Worm (Caenorhabditis elegans) whole organism, early embryonic: ENCODE measurements around the gene C01G6.4.

Source experiments
- B0310.2 ChIP-seq: sonication (generic microtip); optimal IDR thresholded peaks from 2 replicates; lab custom pipeline; 2016; ENCODE audit warnings: mild to moderate bottlenecking, missing genetic modification characterization, missing compliant biosample characterization
- F13C5.2 ChIP-seq: sonication (generic microtip); optimal IDR thresholded peaks from 2 replicates; lab custom pipeline; 2017; ENCODE audit warnings: mild to moderate bottlenecking, missing genetic modification characterization, inconsistent platforms, missing compliant biosample characterization
- aly-1 ChIP-seq: sonication (generic microtip); optimal IDR thresholded peaks from 2 replicates; lab custom pipeline; 2016; ENCODE audit warnings: missing genetic modification characterization, missing compliant biosample characterization
- ama-1 ChIP-seq: fragments of 150-350 bp; optimal IDR thresholded peaks from 2 replicates; lab custom pipeline; 2014
- ceh-13 ChIP-seq: fragments of 200-800 bp; sonication (Bioruptor generic); optimal IDR thresholded peaks from 2 replicates; lab custom pipeline; 2018; ENCODE audit warnings: mild to moderate bottlenecking, missing genetic modification characterization, missing compliant biosample characterization
- ceh-36 ChIP-seq: sonication (generic microtip); optimal IDR thresholded peaks from 2 replicates; lab custom pipeline; 2016; ENCODE audit warnings: missing genetic modification characterization, inconsistent platforms, missing compliant biosample characterization
- ets-7 ChIP-seq: sonication (generic microtip); optimal IDR thresholded peaks from 2 replicates; lab custom pipeline; 2016; ENCODE audit warnings: missing genotype, missing genetic modification characterization, missing compliant biosample characterization
- flt-1 ChIP-seq: fragments of 200-800 bp; sonication (Bioruptor generic); IDR thresholded peaks from 2 replicates; pipeline ENCODE4 v1.3.6; 2022; ENCODE audit warnings: missing genetic modification characterization, missing compliant biosample characterization
- hmbx-1 ChIP-seq: sonication (generic microtip); optimal IDR thresholded peaks from 2 replicates; lab custom pipeline; 2016; ENCODE audit warnings: mild to moderate bottlenecking, missing genetic modification characterization, missing compliant biosample characterization
- hmg-4 ChIP-seq: fragments of 200-800 bp; sonication (Bioruptor generic); optimal IDR thresholded peaks from 2 replicates; lab custom pipeline; 2018; ENCODE audit warnings: mild to moderate bottlenecking, missing genetic modification characterization, missing compliant biosample characterization
- hnd-1 ChIP-seq: sonication (generic microtip); optimal IDR thresholded peaks from 2 replicates; lab custom pipeline; 2016; ENCODE audit warnings: missing genetic modification characterization, missing compliant biosample characterization
- pes-1 ChIP-seq: fragments of 200-800 bp; sonication (Bioruptor generic); IDR thresholded peaks from 2 replicates; pipeline ENCODE4 v1.3.6; 2022; ENCODE audit warnings: missing genetic modification reagents, missing genetic modification characterization, missing compliant biosample characterization
- scrt-1 ChIP-seq: fragments of 200-800 bp; sonication (Bioruptor generic); IDR thresholded peaks from 2 replicates; pipeline ENCODE4 v1.3.6; 2022; ENCODE audit warnings: missing genetic modification characterization, missing compliant biosample characterization
- sea-1 ChIP-seq: fragments of 200-800 bp; sonication (Bioruptor generic); conservative IDR thresholded peaks from 2 replicates; pipeline ENCODE4 v1.3.6; 2022; ENCODE audit warnings: missing genetic modification characterization, missing compliant biosample characterization
- tbx-11 ChIP-seq: fragments of 200-800 bp; sonication (Bioruptor generic); IDR thresholded peaks from 2 replicates; pipeline ENCODE4 v1.3.6; 2022; ENCODE audit warnings: missing genetic modification characterization, missing compliant biosample characterization
- tbx-37 ChIP-seq: fragments of 200-800 bp; sonication (Bioruptor generic); conservative IDR thresholded peaks from 2 replicates; pipeline ENCODE4 v1.3.6; 2022; ENCODE audit warnings: missing genetic modification reagents, missing genetic modification characterization, missing compliant biosample characterization
- tra-4 ChIP-seq: sonication (generic microtip); optimal IDR thresholded peaks from 2 replicates; lab custom pipeline; 2017; ENCODE audit warnings: missing genetic modification characterization, missing compliant biosample characterization

C01G6.4 gene

DNA sequence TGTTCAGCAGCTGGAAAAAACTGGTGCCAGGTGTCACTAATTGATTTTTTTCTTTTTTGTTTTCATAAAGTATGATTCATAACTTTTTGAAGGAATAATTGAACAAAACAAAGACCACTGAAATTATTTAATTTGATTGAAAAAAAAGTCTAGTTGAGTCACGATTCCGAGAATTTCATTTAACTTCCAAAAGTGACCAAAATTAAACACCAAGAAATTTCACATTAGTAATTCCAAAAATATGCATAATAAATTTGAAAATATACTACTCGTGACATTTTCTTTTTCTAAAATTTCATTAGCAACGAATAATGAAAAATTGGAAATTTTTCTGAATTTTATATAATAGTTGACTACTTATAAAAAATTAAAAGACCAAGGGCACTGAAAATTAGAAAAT lies 9.2 kb upstream of the C01G6.4 start:
- TF ChIP-seq B0310.2 (tag; lab: Kevin White, UChicago) (no peak), F13C5.2 (tag; lab: Kevin White, UChicago) (no peak), tbx-37 (GFP tag; lab: Robert Waterston, UW) (no peak), scrt-1 (GFP tag; lab: Robert Waterston, UW) (no peak), ceh-36 (tag; lab: Kevin White, UChicago) (no peak), flt-1 (GFP tag; lab: Robert Waterston, UW) (no peak), ceh-13 (no peak), aly-1 (tag; lab: Kevin White, UChicago) (no peak), ama-1 (lab: Kevin White, UChicago) (no peak), hnd-1 (tag; lab: Kevin White, UChicago) (no peak), pes-1 (no peak), sea-1 (GFP tag; lab: Robert Waterston, UW) (no peak), tra-4 (tag; lab: Kevin White, UChicago) (no peak), hmg-4 (GFP tag; lab: Kevin White, UChicago) (no peak), ets-7 (tag; lab: Kevin White, UChicago) (no peak), tbx-11 (GFP tag; lab: Robert Waterston, UW) (no peak), hmbx-1 (no peak)

DNA sequence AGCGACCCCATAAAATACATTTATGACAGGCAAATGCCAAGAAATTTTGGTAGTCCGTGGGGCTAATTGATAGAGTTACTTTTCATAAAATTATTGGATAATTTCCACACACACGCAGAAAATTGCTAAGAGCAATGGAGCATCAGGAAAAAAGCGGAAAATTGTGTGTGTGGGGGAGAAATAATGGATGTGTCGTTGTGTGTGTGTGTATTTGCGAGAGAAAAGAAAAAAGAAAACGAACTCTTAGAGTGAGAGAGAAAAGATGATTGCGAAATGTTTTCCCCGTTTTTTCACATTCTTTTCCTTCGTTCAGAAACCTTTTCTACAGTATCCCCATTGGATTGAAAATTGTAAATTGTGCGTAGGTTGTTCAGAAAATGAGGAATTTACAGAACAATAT lies 8.8 kb upstream of the C01G6.4 start:
- TF ChIP-seq F13C5.2 (tag; lab: Kevin White, UChicago) (no peak), tbx-11 (GFP tag; lab: Robert Waterston, UW) (no peak), tbx-37 (GFP tag; lab: Robert Waterston, UW) (no peak), aly-1 (tag; lab: Kevin White, UChicago) (no peak), tra-4 (tag; lab: Kevin White, UChicago) (no peak), ets-7 (tag; lab: Kevin White, UChicago) (no peak), hmbx-1 (no peak), scrt-1 (GFP tag; lab: Robert Waterston, UW) (no peak), hmg-4 (GFP tag; lab: Kevin White, UChicago) (no peak), pes-1 (no peak), sea-1 (GFP tag; lab: Robert Waterston, UW) (no peak), ceh-36 (tag; lab: Kevin White, UChicago) (no peak), flt-1 (GFP tag; lab: Robert Waterston, UW) (no peak), ceh-13 (no peak)

DNA sequence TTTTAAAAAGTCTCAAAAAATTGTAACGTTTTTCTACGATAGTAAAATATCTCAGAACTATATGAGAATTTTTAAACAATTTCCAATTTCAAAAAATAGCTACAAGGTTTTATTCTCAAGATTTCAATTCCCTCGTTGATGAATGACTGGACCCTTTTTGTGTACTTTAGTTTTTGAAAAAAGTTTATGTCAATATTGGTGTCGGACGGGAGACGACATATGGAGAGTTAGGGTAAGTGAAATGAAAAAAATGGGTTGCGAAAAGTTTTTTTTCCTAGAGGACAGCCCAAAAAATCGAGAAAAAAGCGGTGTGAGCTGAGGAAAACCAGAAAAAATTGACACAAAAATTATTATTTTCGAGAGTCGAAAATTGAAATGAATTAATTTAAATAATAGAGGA lies 8.0 kb upstream of the C01G6.4 start:
- TF ChIP-seq ama-1 (lab: Kevin White, UChicago) (no peak), aly-1 (tag; lab: Kevin White, UChicago) (no peak), flt-1 (GFP tag; lab: Robert Waterston, UW) (no peak), tra-4 (tag; lab: Kevin White, UChicago) (no peak), hnd-1 (tag; lab: Kevin White, UChicago) (no peak), B0310.2 (tag; lab: Kevin White, UChicago) (no peak)

DNA sequence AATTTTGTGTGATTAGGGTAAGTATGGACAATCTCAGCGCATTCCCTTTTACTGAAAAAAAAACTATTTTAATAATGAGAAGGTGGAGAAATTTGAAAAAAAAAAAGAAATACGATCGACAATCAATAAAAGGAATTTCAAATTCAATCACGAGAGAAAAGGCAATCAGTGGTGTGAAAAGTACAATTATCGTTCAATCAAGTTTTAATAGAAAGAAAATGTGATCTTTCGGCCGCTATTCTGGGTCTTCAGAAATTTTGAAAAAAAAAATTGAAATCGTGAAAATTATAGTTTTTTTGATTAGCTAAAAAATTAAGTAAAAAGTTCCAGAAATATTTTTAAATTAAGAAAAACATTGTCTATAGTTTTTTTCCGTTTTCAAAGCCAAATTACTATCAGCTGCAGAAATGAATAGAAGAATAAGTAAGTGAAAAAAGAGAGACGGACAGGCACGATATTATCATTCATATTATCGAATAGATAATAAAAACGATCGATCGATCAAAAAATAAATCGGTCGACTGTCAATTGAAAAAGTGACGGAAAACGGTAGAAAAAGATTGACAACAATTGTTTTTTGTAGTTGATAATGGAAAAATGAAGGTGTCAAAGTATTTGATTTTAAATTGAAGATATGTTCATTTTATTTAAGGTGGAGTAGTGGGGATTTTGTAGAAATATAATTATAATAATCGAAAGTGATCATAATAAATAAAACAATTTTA lies 7.4 kb upstream of the C01G6.4 start, which contains the start of gene gldi-3:
Gene gldi-3 (minus strand): TSS at position 51 of the 725 bp plus-strand sequence.
- no peak for TF ChIP-seq tbx-37 (GFP tag; lab: Robert Waterston, UW)
- TF ChIP-seq hmbx-1: no peak
- no peak for TF ChIP-seq tra-4 (tag; lab: Kevin White, UChicago)
- no peak for TF ChIP-seq B0310.2 (tag; lab: Kevin White, UChicago)
- TF ChIP-seq pes-1: no peak
- TF ChIP-seq scrt-1 (GFP tag; lab: Robert Waterston, UW): no peak
- TF ChIP-seq ceh-36 (tag; lab: Kevin White, UChicago): no peak
- TF ChIP-seq flt-1 (GFP tag; lab: Robert Waterston, UW): no peak
- TF ChIP-seq sea-1 (GFP tag; lab: Robert Waterston, UW): no peak
- no peak for TF ChIP-seq F13C5.2 (tag; lab: Kevin White, UChicago)

DNA sequence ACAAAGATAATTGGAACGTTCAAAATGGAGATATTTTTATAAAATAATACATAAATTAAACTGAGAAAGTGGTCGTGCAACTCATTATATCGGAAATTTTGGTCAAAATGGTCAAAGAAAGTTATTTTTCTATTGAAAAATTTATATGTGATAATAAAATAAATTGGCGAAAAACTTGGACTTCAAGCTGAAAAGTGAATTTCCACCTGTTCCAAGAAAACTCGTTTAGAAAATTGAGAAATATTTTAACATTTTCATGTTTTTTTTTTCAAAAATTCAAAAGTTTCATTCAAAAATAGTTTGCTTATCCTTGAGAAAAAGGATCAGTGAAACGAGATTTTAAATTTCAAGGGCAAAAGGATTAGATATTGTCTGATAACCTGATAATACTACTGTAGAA lies 6.2 kb upstream of the C01G6.4 start:
- TF ChIP-seq ceh-36 (tag; lab: Kevin White, UChicago) (no peak), aly-1 (tag; lab: Kevin White, UChicago) (no peak)

DNA sequence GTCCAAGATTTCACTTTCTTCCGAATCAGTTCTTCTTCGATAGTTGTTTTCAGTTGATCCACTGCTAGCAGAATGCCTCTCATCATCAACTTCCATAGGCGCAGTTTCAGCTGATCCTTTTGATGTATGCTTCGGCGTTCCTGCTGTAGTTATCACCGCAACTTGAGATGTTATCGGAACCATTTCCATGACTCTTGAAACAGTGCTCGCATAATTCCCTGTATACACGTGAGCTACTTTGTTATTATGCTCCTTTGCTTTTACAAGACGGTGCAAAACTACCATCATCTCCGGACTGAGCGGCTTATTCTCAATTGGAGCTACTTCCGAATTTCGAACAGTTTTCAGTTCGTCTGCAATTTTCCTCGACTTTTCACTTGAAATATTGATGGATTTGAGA lies 4.3 kb upstream of the C01G6.4 start:
- no peak for TF ChIP-seq F13C5.2 (tag; lab: Kevin White, UChicago)

DNA sequence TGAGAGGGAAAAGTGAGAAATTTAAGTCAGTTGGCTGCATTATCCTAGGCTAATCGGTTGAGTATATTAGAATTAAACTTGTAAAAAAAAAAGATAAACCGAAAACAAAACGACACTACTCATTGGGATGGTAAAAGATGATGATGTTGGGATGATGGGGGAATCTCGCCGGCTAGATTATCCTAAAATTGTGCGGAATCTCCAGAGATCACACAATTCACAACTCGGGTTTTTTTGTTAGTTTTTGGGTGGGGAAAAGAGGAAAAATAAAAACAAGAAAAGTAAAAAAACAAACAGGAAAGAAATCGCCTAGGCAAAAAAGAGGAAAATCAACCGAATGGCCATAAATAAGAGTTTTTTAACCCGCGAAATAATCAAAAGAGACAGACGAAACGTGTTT lies 2.3 kb upstream of the C01G6.4 start:
- TF ChIP-seq F13C5.2 (tag; lab: Kevin White, UChicago) (no peak), hmbx-1 (no peak), B0310.2 (tag; lab: Kevin White, UChicago) (no peak), pes-1 (no peak), ama-1 (lab: Kevin White, UChicago) (no peak), tra-4 (tag; lab: Kevin White, UChicago) (no peak), tbx-37 (GFP tag; lab: Robert Waterston, UW) (no peak), flt-1 (GFP tag; lab: Robert Waterston, UW) (no peak), ceh-13 (no peak), ceh-36 (tag; lab: Kevin White, UChicago) (no peak), hnd-1 (tag; lab: Kevin White, UChicago) (no peak)

DNA sequence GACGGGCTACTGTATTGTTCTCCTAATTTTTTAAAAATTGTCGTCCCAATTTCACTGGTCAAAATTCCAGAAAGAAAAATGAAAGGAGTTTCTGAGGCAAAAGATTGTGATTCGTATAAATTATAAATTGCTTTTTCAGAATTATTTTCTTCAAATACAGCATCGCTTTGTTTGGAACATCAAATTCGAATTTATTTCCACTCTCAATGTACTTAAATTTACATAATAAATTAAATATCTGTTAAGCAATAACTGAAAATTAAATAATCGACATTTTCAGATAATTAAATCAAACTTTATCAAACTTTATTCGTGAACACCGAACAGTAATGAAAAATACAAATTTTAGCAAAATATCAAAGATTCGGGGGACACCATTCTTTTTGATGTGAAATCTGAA lies 1.9 kb upstream of the C01G6.4 start:
- TF ChIP-seq ets-7 (tag; lab: Kevin White, UChicago): no peak
- no peak for TF ChIP-seq tra-4 (tag; lab: Kevin White, UChicago)
- TF ChIP-seq F13C5.2 (tag; lab: Kevin White, UChicago): no peak
- TF ChIP-seq ama-1 (lab: Kevin White, UChicago): no peak
- TF ChIP-seq tbx-11 (GFP tag; lab: Robert Waterston, UW): no peak
- no peak for TF ChIP-seq hnd-1 (tag; lab: Kevin White, UChicago)
